Fruit fly (Drosophila melanogaster): ENCODE measurements around the gene CG13658.

DNA sequence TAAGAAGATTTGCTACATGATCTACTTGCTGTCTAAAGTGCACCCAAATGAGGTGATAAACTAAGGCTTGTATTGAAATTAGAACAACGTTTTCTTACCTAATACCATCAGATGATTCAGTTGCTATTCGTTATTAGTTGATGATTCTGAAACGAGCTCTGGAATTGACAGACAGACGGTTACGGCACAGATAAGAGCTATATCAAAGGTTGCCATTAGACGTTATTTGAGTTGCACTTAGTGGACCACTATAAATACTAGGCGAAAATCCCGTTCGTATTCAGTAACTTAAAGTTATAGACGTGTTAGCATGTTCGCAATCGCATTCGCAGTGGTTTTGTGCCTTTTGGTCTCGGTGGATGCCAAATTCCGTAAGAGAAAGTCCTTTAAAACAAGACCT lies 47.4 kb upstream of the CG13658 start, which contains the start of gene to:
- TF ChIP-seq CTCF (optimal IDR thresholded peaks at IDR 0.05) (no peak), CG8478 (optimal IDR thresholded peaks at IDR 0.05) (no peak)

Data from S2 (cell line).